Worm (Caenorhabditis elegans) whole organism, L1 larva: Measurements from ENCODE around the gene cdk-4.

Experiments
- C04F5.9 ChIP-seq: sonication (generic microtip); optimal IDR thresholded peaks from 2 replicates; lab custom pipeline; 2016; ENCODE audit warnings: missing genetic modification characterization, missing compliant biosample characterization
- C16A3.4 ChIP-seq: fragments of 150-350 bp; optimal IDR thresholded peaks from 2 replicates; lab custom pipeline; 2014; ENCODE audit warnings: missing biosample characterization, missing genetic modification characterization
- C34B4.2 ChIP-seq: sonication (generic microtip); optimal IDR thresholded peaks from 2 replicates; lab custom pipeline; 2017; ENCODE audit warnings: mild to moderate bottlenecking, missing genetic modification characterization, missing compliant biosample characterization
- F16B12.6 ChIP-seq: fragments of 150-350 bp; optimal IDR thresholded peaks from 2 replicates; lab custom pipeline; 2014; ENCODE audit warnings: missing biosample characterization, missing genetic modification characterization
- aha-1 ChIP-seq: fragments of 150-350 bp; optimal IDR thresholded peaks from 2 replicates; lab custom pipeline; 2014; ENCODE audit warnings: missing biosample characterization, missing genetic modification characterization
- alr-1 ChIP-seq: fragments of 200-800 bp; sonication (Bioruptor generic); optimal IDR thresholded peaks from 2 replicates; lab custom pipeline; 2018; ENCODE audit warnings: borderline replicate concordance, mild to moderate bottlenecking, missing genetic modification characterization, missing compliant biosample characterization
- ama-1 ChIP-seq: fragments of 150-350 bp; optimal IDR thresholded peaks from 2 replicates; lab custom pipeline; 2014
- ceh-63 ChIP-seq: fragments of 200-800 bp; sonication (Bioruptor generic); optimal IDR thresholded peaks from 2 replicates; lab custom pipeline; 2018; ENCODE audit warnings: mild to moderate bottlenecking, missing genetic modification characterization, missing compliant biosample characterization
- ceh-88 ChIP-seq: fragments of 200-800 bp; sonication (Bioruptor generic); IDR thresholded peaks from 2 replicates; pipeline ENCODE4 v1.3.6; 2022; ENCODE audit warnings: missing genetic modification characterization, missing compliant biosample characterization
- dpl-1 ChIP-seq, 3 experiments: fragments of 150-350 bp in 2 of 3; sonication (generic microtip) in 1 of 3; optimal IDR thresholded peaks; 2 replicates each; lab custom pipeline; 2014 to 2017; ENCODE audit warnings: missing biosample characterization in 3 of 3, missing genetic modification characterization in 3 of 3, missing genetic modification reagents in 3 of 3
- egl-13 ChIP-seq: sonication (generic microtip); optimal IDR thresholded peaks from 2 replicates; lab custom pipeline; 2016; ENCODE audit warnings: missing genotype, missing genetic modification reagents, missing genetic modification characterization, missing compliant biosample characterization
- elt-3 ChIP-seq, 6 experiments: fragments of 150-350 bp in 1 of 6; sonication (generic microtip); optimal IDR thresholded peaks; 2 replicates each; lab custom pipeline; 2017 to 2018; ENCODE audit warnings: missing biosample characterization in 6 of 6, missing genetic modification characterization in 6 of 6, inconsistent platforms in 1 of 6
- ets-5 ChIP-seq: fragments of 200-800 bp; sonication (Bioruptor generic); IDR thresholded peaks from 2 replicates; pipeline ENCODE4 v1.3.6; 2022; ENCODE audit warnings: missing genetic modification characterization, missing compliant biosample characterization
- fkh-4 ChIP-seq: sonication (generic microtip); optimal IDR thresholded peaks from 2 replicates; lab custom pipeline; 2016; ENCODE audit warnings: missing compliant biosample characterization, missing genetic modification characterization, borderline replicate concordance
- fkh-8 ChIP-seq: sonication (generic microtip); optimal IDR thresholded peaks from 2 replicates; lab custom pipeline; 2016; ENCODE audit warnings: mild to moderate bottlenecking, missing genetic modification characterization, missing compliant biosample characterization
- hlh-17 ChIP-seq: fragments of 200-800 bp; sonication (Bioruptor generic); optimal IDR thresholded peaks from 2 replicates; lab custom pipeline; 2018; ENCODE audit warnings: missing genetic modification characterization, mild to moderate bottlenecking, missing compliant biosample characterization, moderate library complexity, borderline replicate concordance
- irx-1 ChIP-seq: sonication (generic microtip); optimal IDR thresholded peaks from 2 replicates; lab custom pipeline; 2016; ENCODE audit warnings: missing genetic modification characterization, missing compliant biosample characterization
- jun-1 ChIP-seq: fragments of 150-350 bp; optimal IDR thresholded peaks from 2 replicates; lab custom pipeline; 2014; ENCODE audit warnings: missing biosample characterization, missing genetic modification reagents, missing genetic modification characterization
- lin-39 ChIP-seq: fragments of 150-350 bp; optimal IDR thresholded peaks from 2 replicates; lab custom pipeline; 2014; ENCODE audit warnings: missing biosample characterization, missing genetic modification reagents, missing genetic modification characterization
- lir-3 ChIP-seq: sonication (generic microtip); optimal IDR thresholded peaks from 2 replicates; lab custom pipeline; 2016; ENCODE audit warnings: mild to moderate bottlenecking, missing genetic modification characterization, moderate library complexity, missing compliant biosample characterization; ENCODE audit not compliant: poor library complexity
- lsy-2 ChIP-seq, 2 experiments: fragments of 150-350 bp; optimal IDR thresholded peaks; 2 replicates each; lab custom pipeline; 2014; ENCODE audit warnings: missing biosample characterization in 2 of 2, missing genetic modification characterization in 2 of 2
- mab-9 ChIP-seq: fragments of 200-800 bp; sonication (Bioruptor generic); IDR thresholded peaks from 2 replicates; pipeline ENCODE4 v1.3.6; 2022; ENCODE audit warnings: missing genetic modification reagents, missing genetic modification characterization, missing compliant biosample characterization
- mdl-1 ChIP-seq, 2 experiments: fragments of 150-350 bp; optimal IDR thresholded peaks; 2 replicates each; lab custom pipeline; 2014 to 2017; ENCODE audit warnings: missing biosample characterization in 2 of 2, missing genetic modification characterization in 2 of 2, inconsistent platforms in 1 of 2
- mep-1 ChIP-seq: fragments of 150-350 bp; optimal IDR thresholded peaks from 2 replicates; lab custom pipeline; 2014; ENCODE audit warnings: missing biosample characterization, missing genetic modification characterization
- nhr-11 ChIP-seq: fragments of 150-350 bp; optimal IDR thresholded peaks from 2 replicates; lab custom pipeline; 2014; ENCODE audit warnings: missing biosample characterization, missing genetic modification characterization
- nhr-28 ChIP-seq: fragments of 150-350 bp; optimal IDR thresholded peaks from 2 replicates; lab custom pipeline; 2014; ENCODE audit warnings: missing biosample characterization, missing genetic modification characterization
- nhr-76 ChIP-seq: sonication (generic microtip); optimal IDR thresholded peaks from 2 replicates; lab custom pipeline; 2017; ENCODE audit warnings: missing biosample characterization, missing genetic modification characterization
- nhr-77 ChIP-seq: fragments of 150-350 bp; optimal IDR thresholded peaks from 2 replicates; lab custom pipeline; 2014; ENCODE audit warnings: missing biosample characterization, missing genetic modification characterization
- nhr-90 ChIP-seq: sonication (generic microtip); optimal IDR thresholded peaks from 2 replicates; lab custom pipeline; 2016; ENCODE audit warnings: mild to moderate bottlenecking, missing genetic modification characterization, missing compliant biosample characterization; ENCODE audit not compliant: poor library complexity
- pax-3 ChIP-seq: fragments of 200-800 bp; sonication (Bioruptor generic); optimal IDR thresholded peaks from 2 replicates; lab custom pipeline; 2018; ENCODE audit warnings: mild to moderate bottlenecking, missing genetic modification characterization, moderate library complexity, missing compliant biosample characterization
- pqm-1 ChIP-seq: sonication (generic microtip); optimal IDR thresholded peaks from 3 replicates; lab custom pipeline; 2017; ENCODE audit warnings: missing biosample characterization, missing genetic modification characterization
- sox-4 ChIP-seq: sonication (generic microtip); optimal IDR thresholded peaks from 2 replicates; lab custom pipeline; 2016; ENCODE audit warnings: missing genetic modification characterization, missing compliant biosample characterization
- sptf-1 ChIP-seq: fragments of 150-350 bp; optimal IDR thresholded peaks from 2 replicates; lab custom pipeline; 2014; ENCODE audit warnings: missing biosample characterization, missing genetic modification characterization
- sup-37 ChIP-seq: fragments of 200-800 bp; sonication (Bioruptor generic); optimal IDR thresholded peaks from 2 replicates; lab custom pipeline; 2018; ENCODE audit warnings: mild to moderate bottlenecking, missing genetic modification characterization, missing compliant biosample characterization
- swsn-7 ChIP-seq: sonication (generic microtip); optimal IDR thresholded peaks from 2 replicates; lab custom pipeline; 2016; ENCODE audit warnings: missing genetic modification characterization, missing compliant biosample characterization
- tlp-1 ChIP-seq: fragments of 150-350 bp; optimal IDR thresholded peaks from 2 replicates; lab custom pipeline; 2014; ENCODE audit warnings: missing biosample characterization, missing genetic modification characterization
- unc-30 ChIP-seq: sonication (generic microtip); optimal IDR thresholded peaks from 2 replicates; lab custom pipeline; 2017; ENCODE audit warnings: missing biosample characterization, missing genetic modification characterization
- unc-86 ChIP-seq: sonication (generic microtip); optimal IDR thresholded peaks from 2 replicates; lab custom pipeline; 2016; ENCODE audit warnings: missing genetic modification characterization, missing compliant biosample characterization
- unc-98 ChIP-seq: fragments of 200-800 bp; sonication (Bioruptor generic); IDR thresholded peaks from 2 replicates; pipeline ENCODE4 v1.3.6; 2022; ENCODE audit warnings: missing genetic modification characterization, missing compliant biosample characterization
- vab-15 ChIP-seq: sonication (generic microtip); optimal IDR thresholded peaks from 2 replicates; lab custom pipeline; 2017; ENCODE audit warnings: missing genotype, mild to moderate bottlenecking, missing genetic modification characterization, missing compliant biosample characterization

The cdk-4 gene

DNA sequence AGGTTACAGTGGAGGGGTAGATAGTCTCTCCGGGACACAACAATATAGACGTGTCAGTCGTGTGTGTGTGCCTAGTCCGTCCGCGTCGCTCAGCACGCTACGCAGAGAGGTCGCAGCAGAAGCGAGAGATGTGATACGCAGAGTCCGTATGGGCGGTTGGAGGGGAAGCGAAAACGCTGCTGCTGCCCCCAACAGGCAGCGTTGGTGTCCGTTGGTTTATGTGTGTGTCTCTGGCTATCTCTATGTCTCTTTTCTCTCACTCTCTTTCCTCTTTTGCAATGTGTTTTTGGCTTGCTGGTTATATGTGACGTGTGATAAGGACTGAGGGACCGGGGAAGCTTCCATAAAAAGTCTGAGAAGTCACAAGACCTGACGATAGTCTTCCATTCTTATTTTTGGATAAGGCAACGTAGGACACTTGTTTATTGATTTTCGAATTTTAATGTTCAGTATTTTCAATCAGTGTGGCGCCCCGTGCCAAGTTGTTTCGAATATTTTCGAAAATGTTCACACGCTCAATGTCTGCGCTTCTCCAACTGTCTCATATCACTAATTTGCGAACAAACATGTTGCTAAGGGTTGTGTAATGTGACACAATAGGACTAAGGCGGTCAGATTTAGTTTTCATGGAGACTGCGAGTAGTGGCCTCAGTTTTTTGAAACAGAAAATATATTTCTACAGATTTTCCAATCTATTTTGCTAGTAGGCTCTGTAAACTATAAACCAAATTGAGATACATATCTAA is 8.8 kb upstream of the cdk-4 start, which contains the start of gene pab-2 (continued):
- TF ChIP-seq C16A3.4 (peak; percentile 56), nhr-28 (tag; lab: Kevin White, UChicago) (no peak), sox-4 (tag; lab: Kevin White, UChicago) (peak; percentile 11), unc-98 (GFP tag; lab: Robert Waterston, UW) (no peak), ama-1 (lab: Kevin White, UChicago) (no peak), lin-39 (tag; lab: Kevin White, UChicago) (no peak), nhr-90 (tag; lab: Kevin White, UChicago) (peak; percentile 83), egl-13 (tag; lab: Kevin White, UChicago) (peak; percentile 54), ceh-88 (GFP tag; lab: Robert Waterston, UW) (no peak), mep-1 (peak; percentile 69), tlp-1 (tag; lab: Kevin White, UChicago) (no peak), C34B4.2 (tag; lab: Kevin White, UChicago) (no peak), lsy-2 (tag; optimal IDR thresholded peaks at IDR 0.05; lab: Kevin White, UChicago) (peak; percentile 29 to 59), nhr-11 (tag; lab: Kevin White, UChicago) (no peak), nhr-76 (tag; lab: Kevin White, UChicago) (no peak), aha-1 (tag; lab: Kevin White, UChicago) (no peak), unc-30 (tag; lab: Kevin White, UChicago) (no peak), F16B12.6 (tag; lab: Kevin White, UChicago) (no peak), fkh-8 (tag; lab: Kevin White, UChicago) (peak; percentile 74), fkh-4 (tag; lab: Kevin White, UChicago) (no peak), nhr-77 (peak; percentile 72), C04F5.9 (tag; lab: Kevin White, UChicago) (no peak), mab-9 (0 out of 2 replicates have a peak, but pooled peaks have one; percentile 35), mdl-1 (tag; optimal IDR thresholded peaks at IDR 0.05; lab: Kevin White, UChicago) (peak in 1 of 2 experiments; percentile 85), vab-15 (no peak), sptf-1 (tag; lab: Kevin White, UChicago) (no peak), dpl-1 (GFP tag; optimal IDR thresholded peaks at IDR 0.05; lab: Kevin White, UChicago) (peak in 1 of 3 experiments; percentile 12), pax-3 (peak; percentile 28), alr-1 (tag; lab: Kevin White, UChicago) (no peak), sup-37 (GFP tag; lab: Kevin White, UChicago) (no peak), unc-86 (tag; lab: Kevin White, UChicago) (peak; percentile 60), swsn-7 (tag; lab: Kevin White, UChicago) (peak; percentile 70), hlh-17 (no peak), ets-5 (GFP tag; lab: Robert Waterston, UW) (no peak), pqm-1 (tag; lab: Kevin White, UChicago) (no peak), lir-3 (tag; lab: Kevin White, UChicago) (no peak), jun-1 (tag; lab: Kevin White, UChicago) (peak; percentile 82), irx-1 (tag; lab: Kevin White, UChicago) (peak; percentile 34), ceh-63 (GFP tag; lab: Kevin White, UChicago) (no peak), elt-3 (tag; optimal IDR thresholded peaks at IDR 0.05; lab: Kevin White, UChicago) (peak in 3 of 6 experiments; percentile 32 to 44 (median 38))
